Worm (Caenorhabditis elegans): ENCODE measurements around the gene fip-1.
A peak's percentile ranks its signal among the peaks of the same experiment; 100 is the strongest.

Gene fip-1

ce11 chrIII:8658367-8658761 lies 18.8 kb downstream of the fip-1 start (continued):
- TF ChIP-seq K11D2.4 (GFP tag; IDR thresholded peaks at IDR 0.05): peak; percentile 74
- peak; percentile 77 for TF ChIP-seq atf-7 (tag; optimal IDR thresholded peaks at IDR 0.05)
- TF ChIP-seq attf-6 (GFP tag; IDR thresholded peaks at IDR 0.05): no peak
- no peak for TF ChIP-seq aptf-3 (GFP tag; IDR thresholded peaks at IDR 0.05)
- TF ChIP-seq ceh-27 (GFP tag; optimal IDR thresholded peaks at IDR 0.05): peak; percentile 46
- TF ChIP-seq nhr-90 (tag; optimal IDR thresholded peaks at IDR 0.05): peak; percentile 38
- no peak for TF ChIP-seq F39B2.1 (GFP tag; IDR thresholded peaks at IDR 0.05)
- peak; percentile 91 for TF ChIP-seq lin-40 (tag; optimal IDR thresholded peaks at IDR 0.05)
- no peak for TF ChIP-seq him-1 (tag; optimal IDR thresholded peaks at IDR 0.05)
- TF ChIP-seq lin-54 (GFP tag; optimal IDR thresholded peaks at IDR 0.05): peak; percentile 24
- peak; percentile 45 for TF ChIP-seq madf-10 (tag; optimal IDR thresholded peaks at IDR 0.05)
- TF ChIP-seq rcor-1 (GFP tag; IDR thresholded peaks at IDR 0.05): no peak
- no peak for TF ChIP-seq fkh-3 (tag; optimal IDR thresholded peaks at IDR 0.05)
- 0 out of 2 replicates have a peak, but pooled peaks have one; percentile 48 for TF ChIP-seq Y53G8AR.9 (GFP tag; conservative IDR thresholded peaks at IDR 0.05)
- no peak for TF ChIP-seq ztf-28 (GFP tag; IDR thresholded peaks at IDR 0.05)
- TF ChIP-seq ceh-100 (GFP tag; IDR thresholded peaks at IDR 0.05): no peak
- no peak for TF ChIP-seq rpc-1 (optimal IDR thresholded peaks at IDR 0.05)
- no peak for TF ChIP-seq rpc-1 (tag; optimal IDR thresholded peaks at IDR 0.05)
- TF ChIP-seq dox-1 (GFP tag; IDR thresholded peaks at IDR 0.05): peak; percentile 52; the same call in 1 of the 2 replicates
- 0 out of 2 replicates have a peak, but pooled peaks have one; percentile 18 for TF ChIP-seq ekl-4 (GFP tag; IDR thresholded peaks at IDR 0.05)
- TF ChIP-seq ztf-22 (GFP tag; optimal IDR thresholded peaks at IDR 0.05): peak; percentile 64
- TF ChIP-seq attf-3 (GFP tag; conservative IDR thresholded peaks at IDR 0.05): no peak
- TF ChIP-seq Y79H2A.3 (GFP tag; conservative IDR thresholded peaks at IDR 0.05): no peak
- TF ChIP-seq dpff-1 (tag; optimal IDR thresholded peaks at IDR 0.05): no peak
- TF ChIP-seq tbp1 (GFP tag; optimal IDR thresholded peaks at IDR 0.05): peak; percentile 68
- TF ChIP-seq ztf-26 (tag; optimal IDR thresholded peaks at IDR 0.05): peak; percentile 93
- TF ChIP-seq lsy-27 (tag; optimal IDR thresholded peaks at IDR 0.05; ENCODE audit: borderline replicate concordance, insufficient read depth): no peak
- TF ChIP-seq bed-1 (GFP tag; IDR thresholded peaks at IDR 0.05): 0 out of 2 replicates have a peak, but pooled peaks have one; percentile 79
- no peak for TF ChIP-seq cebp-1 (GFP tag; IDR thresholded peaks at IDR 0.05)
- peak; percentile 81 for TF ChIP-seq cebp-1 (tag; optimal IDR thresholded peaks at IDR 0.05)
- TF ChIP-seq zfh-2 (GFP tag; conservative IDR thresholded peaks at IDR 0.05): no peak
- no peak for TF ChIP-seq egl-44 (GFP tag; IDR thresholded peaks at IDR 0.05)
- TF ChIP-seq F55B11.4 (tag; optimal IDR thresholded peaks at IDR 0.05; ENCODE audit: borderline replicate concordance, insufficient read depth): no peak
- TF ChIP-seq athp-1 (tag; optimal IDR thresholded peaks at IDR 0.05): no peak
- TF ChIP-seq nfyb-1 (GFP tag; IDR thresholded peaks at IDR 0.05): peak; percentile 72; the same call in 1 of the 2 replicates
- no peak for TF ChIP-seq nhr-120 (GFP tag; IDR thresholded peaks at IDR 0.05)
- TF ChIP-seq K12H6.12 (tag; optimal IDR thresholded peaks at IDR 0.05): peak; percentile 96
- TF ChIP-seq lag-1 (GFP tag; IDR thresholded peaks at IDR 0.05): no peak
- no peak for TF ChIP-seq mel-28 (tag; optimal IDR thresholded peaks at IDR 0.05; ENCODE audit: borderline replicate concordance)
- TF ChIP-seq B0261.1 (tag; optimal IDR thresholded peaks at IDR 0.05): peak; percentile 9
- TF ChIP-seq hmg-20 (GFP tag; IDR thresholded peaks at IDR 0.05): no peak
- TF ChIP-seq let-526 (GFP tag; IDR thresholded peaks at IDR 0.05): peak; percentile 53; the same call in 1 of the 2 replicates
- no peak for TF ChIP-seq rec-8 (tag; optimal IDR thresholded peaks at IDR 0.05)
- TF ChIP-seq snpc-4 (GFP tag; optimal IDR thresholded peaks at IDR 0.05): no peak
- TF ChIP-seq snpc-4 (tag; optimal IDR thresholded peaks at IDR 0.05): peak in 3 of 4 experiments; percentile 52 to 64 (median 60)

Measured in whole organism, young adult.